Fruit fly (Drosophila melanogaster): Measurements from ENCODE around the gene toc.
A peak's percentile ranks its signal among the peaks of the same experiment; 100 is the strongest.

Gene toc

DNA sequence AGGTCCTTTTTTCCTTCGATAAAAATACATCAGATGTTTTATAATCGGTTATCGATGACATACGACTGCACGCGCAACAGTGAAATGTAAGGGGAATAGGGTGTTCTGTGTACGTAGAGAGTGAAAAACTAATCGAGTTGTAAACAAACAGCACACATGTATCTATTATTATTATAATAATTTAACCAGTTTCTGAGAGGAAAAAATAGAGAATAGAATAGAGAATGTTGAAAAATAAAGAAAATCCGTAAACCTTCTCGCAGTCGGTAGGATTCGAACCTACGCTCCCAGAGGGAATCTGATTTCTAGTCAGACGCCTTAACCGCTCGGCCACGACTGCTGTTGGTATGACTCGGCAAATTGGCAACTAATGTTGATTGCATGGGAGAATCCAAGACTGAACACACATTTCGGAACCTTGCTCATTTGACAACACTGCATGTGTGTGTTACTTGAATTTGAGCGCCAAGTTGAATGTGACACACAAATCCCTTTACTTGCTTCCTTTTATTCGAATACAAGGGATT is 28.2 kb upstream of the toc start (continued):
- no peak for TF ChIP-seq tio (GFP tag; optimal IDR thresholded peaks at IDR 0.05)
- TF ChIP-seq slou (GFP tag; optimal IDR thresholded peaks at IDR 0.05), result no peak
- no peak for TF ChIP-seq bab2 (GFP tag; optimal IDR thresholded peaks at IDR 0.05)
- TF ChIP-seq E2f2 (GFP tag; IDR thresholded peaks at IDR 0.05), result peak; percentile 96
- peak; percentile 91 for TF ChIP-seq CG16813 (GFP tag; IDR thresholded peaks at IDR 0.05; ENCODE audit: partially characterized antibody)
- no peak for TF ChIP-seq CG17829 (tag; optimal IDR thresholded peaks at IDR 0.05)
- TF ChIP-seq rib (GFP tag; IDR thresholded peaks at IDR 0.05), result no peak
- TF ChIP-seq CG16815 (GFP tag; optimal IDR thresholded peaks at IDR 0.05), result no peak
- no peak for TF ChIP-seq CG4617 (GFP tag; optimal IDR thresholded peaks at IDR 0.05; ENCODE audit: borderline replicate concordance)
- TF ChIP-seq NK7.1 (GFP tag; optimal IDR thresholded peaks at IDR 0.05), result no peak
- TF ChIP-seq CG17385 (GFP tag; optimal IDR thresholded peaks at IDR 0.05), result peak; percentile 22
- peak; percentile 42 for TF ChIP-seq her (GFP tag; optimal IDR thresholded peaks at IDR 0.05)
- peak; percentile 88 for TF ChIP-seq CG7963 (GFP tag; IDR thresholded peaks at IDR 0.05; ENCODE audit: partially characterized antibody)
- no peak for TF ChIP-seq CG11093 (GFP tag; IDR thresholded peaks at IDR 0.05)
- no peak for TF ChIP-seq Hr3 (GFP tag; optimal IDR thresholded peaks at IDR 0.05)
- peak; percentile 58 for TF ChIP-seq unc-4 (GFP tag; IDR thresholded peaks at IDR 0.05; ENCODE audit: partially characterized antibody)
- TF ChIP-seq Mad (GFP tag; optimal IDR thresholded peaks at IDR 0.05), result peak; percentile 26
- TF ChIP-seq CG18764 (GFP tag; optimal IDR thresholded peaks at IDR 0.05), result no peak
- no peak for TF ChIP-seq luna (GFP tag; optimal IDR thresholded peaks at IDR 0.05)
- TF ChIP-seq CG7839 (tag; optimal IDR thresholded peaks at IDR 0.05), result peak; percentile 43
- TF ChIP-seq CG3281 (GFP tag; optimal IDR thresholded peaks at IDR 0.05), result peak; percentile 26
- TF ChIP-seq CG10431 (GFP tag; optimal IDR thresholded peaks at IDR 0.05), result peak; percentile 31
- TF ChIP-seq cwo (GFP tag; optimal IDR thresholded peaks at IDR 0.05), result no peak
- no peak for TF ChIP-seq al (GFP tag; IDR thresholded peaks at IDR 0.05)
- TF ChIP-seq Kr (GFP tag; optimal IDR thresholded peaks at IDR 0.05), result no peak
- TF ChIP-seq salm (tag; optimal IDR thresholded peaks at IDR 0.05), result peak; percentile 10
- TF ChIP-seq CG31388 (GFP tag; optimal IDR thresholded peaks at IDR 0.05), result no peak
- peak; percentile 19 for TF ChIP-seq tap (tag; optimal IDR thresholded peaks at IDR 0.05)
- no peak for TF ChIP-seq Sry-β (GFP tag; optimal IDR thresholded peaks at IDR 0.05)
- TF ChIP-seq caup (GFP tag; optimal IDR thresholded peaks at IDR 0.05; ENCODE audit: severe bottlenecking), result peak; percentile 43
- peak; percentile 12 for TF ChIP-seq Bteb2 (GFP tag; optimal IDR thresholded peaks at IDR 0.05)
- TF ChIP-seq maf-S (GFP tag; optimal IDR thresholded peaks at IDR 0.05), result no peak
- TF ChIP-seq gem (tag; optimal IDR thresholded peaks at IDR 0.05), result no peak
- no peak for TF ChIP-seq Deaf1 (tag; optimal IDR thresholded peaks at IDR 0.05)
- TF ChIP-seq B-H1 (GFP tag; IDR thresholded peaks at IDR 0.05), result no peak
- no peak for TF ChIP-seq CG32767 (GFP tag; IDR thresholded peaks at IDR 0.05)
- no peak for TF ChIP-seq hbn (GFP tag; IDR thresholded peaks at IDR 0.05; ENCODE audit: partially characterized antibody)
- no peak for TF ChIP-seq CG8359 (GFP tag; optimal IDR thresholded peaks at IDR 0.05; ENCODE audit: borderline replicate concordance)
- TF ChIP-seq Bgb (GFP tag; IDR thresholded peaks at IDR 0.05; ENCODE audit: partially characterized antibody), result peak; percentile 92
- peak; percentile 49; the same call in 2 of the 3 replicates for TF ChIP-seq so (GFP tag; IDR thresholded peaks at IDR 0.05)
- TF ChIP-seq pfk (GFP tag; optimal IDR thresholded peaks at IDR 0.05), result no peak
- TF ChIP-seq vnd (GFP tag; IDR thresholded peaks at IDR 0.05; ENCODE audit: partially characterized antibody), result peak; percentile 80
- peak; percentile 86 for TF ChIP-seq zen2 (GFP tag; IDR thresholded peaks at IDR 0.05; ENCODE audit: partially characterized antibody)
- TF ChIP-seq CG13123 (GFP tag; optimal IDR thresholded peaks at IDR 0.05), result no peak
- no peak for TF ChIP-seq Ets97D (GFP tag; optimal IDR thresholded peaks at IDR 0.05)
- no peak for TF ChIP-seq HHEX (GFP tag; optimal IDR thresholded peaks at IDR 0.05)
- peak; percentile 51 for TF ChIP-seq CG13296 (GFP tag; optimal IDR thresholded peaks at IDR 0.05)
- TF ChIP-seq CG7271 (tag; optimal IDR thresholded peaks at IDR 0.05), result no peak
- no peak for TF ChIP-seq Blimp-1 (GFP tag; optimal IDR thresholded peaks at IDR 0.05)
- no peak for TF ChIP-seq CG32772 (GFP tag; IDR thresholded peaks at IDR 0.05)
